Worm (Caenorhabditis elegans) whole organism, L1 larva: Measurements from ENCODE around the gene Y62E10A.24.

Experiments used
- C04F5.9 ChIP-seq: sonication (generic microtip); optimal IDR thresholded peaks from 2 replicates; lab custom pipeline; 2016; ENCODE audit warnings: missing genetic modification characterization, missing compliant biosample characterization
- ceh-82 ChIP-seq, 3 experiments: fragments of 150-350 bp in 1 of 3; sonication (generic microtip) in 2 of 3; optimal IDR thresholded peaks; 2 replicates each; lab custom pipeline; 2014 to 2017; ENCODE audit warnings: missing biosample characterization in 3 of 3, missing genetic modification characterization in 3 of 3
- ceh-90 ChIP-seq: sonication (generic microtip); optimal IDR thresholded peaks from 2 replicates; lab custom pipeline; 2016; ENCODE audit warnings: missing genetic modification characterization, missing compliant biosample characterization
- dsc-1 ChIP-seq: sonication (generic microtip); optimal IDR thresholded peaks from 2 replicates; lab custom pipeline; 2016; ENCODE audit warnings: mild to moderate bottlenecking, missing genetic modification characterization, missing compliant biosample characterization
- efl-1 ChIP-seq, 4 experiments: fragments of 150-350 bp; optimal IDR thresholded peaks in 3 of 4; peaks in 1 of 4; 1 replicate in 1 of 4; 2 replicates in 3 of 4; lab custom pipeline; 2014; ENCODE audit warnings: missing biosample characterization in 2 of 4, missing genetic modification characterization in 2 of 4, missing genetic modification reagents in 2 of 4
- egl-13 ChIP-seq: sonication (generic microtip); optimal IDR thresholded peaks from 2 replicates; lab custom pipeline; 2016; ENCODE audit warnings: missing genotype, missing genetic modification reagents, missing genetic modification characterization, missing compliant biosample characterization
- elt-2 ChIP-seq: sonication (generic microtip); optimal IDR thresholded peaks from 2 replicates; lab custom pipeline; 2016; ENCODE audit warnings: missing genetic modification characterization, mild to moderate bottlenecking, inconsistent platforms, missing compliant biosample characterization, missing genetic modification reagents
- elt-3 ChIP-seq, 6 experiments: fragments of 150-350 bp in 1 of 6; sonication (generic microtip); optimal IDR thresholded peaks; 2 replicates each; lab custom pipeline; 2017 to 2018; ENCODE audit warnings: missing biosample characterization in 6 of 6, missing genetic modification characterization in 6 of 6, inconsistent platforms in 1 of 6
- ets-5 ChIP-seq: fragments of 200-800 bp; sonication (Bioruptor generic); IDR thresholded peaks from 2 replicates; pipeline ENCODE4 v1.3.6; 2022; ENCODE audit warnings: missing genetic modification characterization, missing compliant biosample characterization
- fkh-10 ChIP-seq: sonication (generic microtip); optimal IDR thresholded peaks from 2 replicates; lab custom pipeline; 2017; ENCODE audit warnings: missing biosample characterization, missing genetic modification reagents, missing genetic modification characterization
- hlh-17 ChIP-seq: fragments of 200-800 bp; sonication (Bioruptor generic); optimal IDR thresholded peaks from 2 replicates; lab custom pipeline; 2018; ENCODE audit warnings: missing genetic modification characterization, mild to moderate bottlenecking, missing compliant biosample characterization, moderate library complexity, borderline replicate concordance
- isw-1 ChIP-seq: fragments of 200-800 bp; sonication (Bioruptor generic); IDR thresholded peaks from 2 replicates; pipeline ENCODE4 v1.3.6; 2022; ENCODE audit warnings: missing genetic modification characterization, missing compliant biosample characterization
- lin-13 ChIP-seq: fragments of 150-350 bp; optimal IDR thresholded peaks from 2 replicates; lab custom pipeline; 2014; ENCODE audit warnings: missing biosample characterization, missing genetic modification reagents, missing genetic modification characterization
- lin-15B ChIP-seq: fragments of 150-350 bp; sonication (generic microtip); optimal IDR thresholded peaks from 3 replicates; lab custom pipeline; 2014; ENCODE audit warnings: missing biosample characterization, missing genetic modification characterization
- lir-3 ChIP-seq: sonication (generic microtip); optimal IDR thresholded peaks from 2 replicates; lab custom pipeline; 2016; ENCODE audit warnings: mild to moderate bottlenecking, missing genetic modification characterization, moderate library complexity, missing compliant biosample characterization; ENCODE audit not compliant: poor library complexity
- lsy-2 ChIP-seq, 2 experiments: fragments of 150-350 bp; optimal IDR thresholded peaks; 2 replicates each; lab custom pipeline; 2014; ENCODE audit warnings: missing biosample characterization in 2 of 2, missing genetic modification characterization in 2 of 2
- mab-9 ChIP-seq: fragments of 200-800 bp; sonication (Bioruptor generic); IDR thresholded peaks from 2 replicates; pipeline ENCODE4 v1.3.6; 2022; ENCODE audit warnings: missing genetic modification reagents, missing genetic modification characterization, missing compliant biosample characterization
- mef-2 ChIP-seq: fragments of 150-350 bp; optimal IDR thresholded peaks from 2 replicates; lab custom pipeline; 2014; ENCODE audit warnings: missing biosample characterization, missing genetic modification characterization
- mep-1 ChIP-seq: fragments of 150-350 bp; optimal IDR thresholded peaks from 2 replicates; lab custom pipeline; 2014; ENCODE audit warnings: missing biosample characterization, missing genetic modification characterization
- nhr-11 ChIP-seq: fragments of 150-350 bp; optimal IDR thresholded peaks from 2 replicates; lab custom pipeline; 2014; ENCODE audit warnings: missing biosample characterization, missing genetic modification characterization
- nhr-12 ChIP-seq: sonication (generic microtip); optimal IDR thresholded peaks from 2 replicates; lab custom pipeline; 2017; ENCODE audit warnings: missing biosample characterization, missing genetic modification characterization
- nhr-19 ChIP-seq: fragments of 200-800 bp; sonication (Bioruptor generic); conservative IDR thresholded peaks from 2 replicates; pipeline ENCODE4 v1.3.6; 2022; ENCODE audit warnings: missing genetic modification characterization, missing compliant biosample characterization
- nhr-237 ChIP-seq: fragments of 150-350 bp; optimal IDR thresholded peaks from 2 replicates; lab custom pipeline; 2014; ENCODE audit warnings: missing biosample characterization, missing genetic modification characterization
- nhr-28 ChIP-seq: fragments of 150-350 bp; optimal IDR thresholded peaks from 2 replicates; lab custom pipeline; 2014; ENCODE audit warnings: missing biosample characterization, missing genetic modification characterization
- nhr-47 ChIP-seq: sonication (generic microtip); optimal IDR thresholded peaks from 2 replicates; lab custom pipeline; 2016; ENCODE audit warnings: mild to moderate bottlenecking, missing genetic modification characterization, moderate library complexity, missing compliant biosample characterization
- nhr-84 ChIP-seq: sonication (generic microtip); optimal IDR thresholded peaks from 2 replicates; lab custom pipeline; 2017; ENCODE audit warnings: missing biosample characterization, missing genetic modification characterization
- nhr-85 ChIP-seq: sonication (generic microtip); peaks from one replicate; lab custom pipeline; 2016; ENCODE audit warnings: missing genetic modification characterization, inconsistent platforms, missing compliant biosample characterization
- pag-3 ChIP-seq: sonication (generic microtip); optimal IDR thresholded peaks from 2 replicates; lab custom pipeline; 2017; ENCODE audit warnings: missing genetic modification characterization, mild to moderate bottlenecking, missing compliant biosample characterization, antibody characterized with exemption, borderline replicate concordance; ENCODE audit not compliant: insufficient read depth
- pax-3 ChIP-seq: fragments of 200-800 bp; sonication (Bioruptor generic); optimal IDR thresholded peaks from 2 replicates; lab custom pipeline; 2018; ENCODE audit warnings: mild to moderate bottlenecking, missing genetic modification characterization, moderate library complexity, missing compliant biosample characterization
- rnt-1 ChIP-seq: sonication (generic microtip); optimal IDR thresholded peaks from 2 replicates; lab custom pipeline; 2016; ENCODE audit warnings: mild to moderate bottlenecking, missing genetic modification characterization, moderate library complexity, missing compliant biosample characterization
- skn-1 ChIP-seq: fragments of 150-350 bp; optimal IDR thresholded peaks from 2 replicates; lab custom pipeline; 2014; ENCODE audit warnings: missing biosample characterization, missing genetic modification characterization
- snpc-4 ChIP-seq: fragments of 150-350 bp; optimal IDR thresholded peaks from 2 replicates; lab custom pipeline; 2014; ENCODE audit warnings: missing biosample characterization, missing genetic modification characterization
- sox-4 ChIP-seq: sonication (generic microtip); optimal IDR thresholded peaks from 2 replicates; lab custom pipeline; 2016; ENCODE audit warnings: missing genetic modification characterization, missing compliant biosample characterization
- swsn-7 ChIP-seq: sonication (generic microtip); optimal IDR thresholded peaks from 2 replicates; lab custom pipeline; 2016; ENCODE audit warnings: missing genetic modification characterization, missing compliant biosample characterization
- tlp-1 ChIP-seq: fragments of 150-350 bp; optimal IDR thresholded peaks from 2 replicates; lab custom pipeline; 2014; ENCODE audit warnings: missing biosample characterization, missing genetic modification characterization
- unc-62 ChIP-seq: fragments of 150-350 bp; optimal IDR thresholded peaks from 2 replicates; lab custom pipeline; 2014; ENCODE audit warnings: missing biosample characterization, missing genetic modification reagents, missing genetic modification characterization
- unc-98 ChIP-seq: fragments of 200-800 bp; sonication (Bioruptor generic); IDR thresholded peaks from 2 replicates; pipeline ENCODE4 v1.3.6; 2022; ENCODE audit warnings: missing genetic modification characterization, missing compliant biosample characterization
- zag-1 ChIP-seq: fragments of 150-350 bp; optimal IDR thresholded peaks from 2 replicates; lab custom pipeline; 2014; ENCODE audit warnings: missing biosample characterization, missing genetic modification characterization

The Y62E10A.24 gene

ce11 chrIV:13358488-13358887, 12.0 kb upstream of the Y62E10A.24 start, which contains the start of gene W02A2.8:
Gene W02A2.8 (minus strand): TSS chrIV:13358588.
- no peak for TF ChIP-seq ceh-90 (tag; lab: Kevin White, UChicago)
- TF ChIP-seq egl-13 (tag; lab: Kevin White, UChicago): no peak

DNA sequence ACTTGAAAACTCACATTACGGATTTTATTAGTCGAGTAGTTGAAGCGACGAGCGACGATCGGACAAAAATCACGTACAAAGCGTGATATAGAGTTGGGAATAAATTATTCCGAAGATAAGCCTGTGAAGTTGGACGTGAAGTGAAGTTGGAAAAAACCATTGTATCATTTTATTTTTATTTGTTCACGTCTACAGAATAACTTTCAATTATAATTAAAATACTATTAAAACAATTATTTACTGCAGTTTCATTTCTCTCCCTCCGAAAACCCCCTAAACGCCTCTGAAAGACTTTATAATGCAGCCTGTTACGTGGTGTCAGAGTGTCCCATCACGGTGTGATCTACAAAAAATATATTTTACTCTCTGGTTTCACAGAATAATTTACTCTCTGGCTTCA, 10.4 kb upstream of the Y62E10A.24 start, which contains the start of gene Y62E10A.3:
TSS of gene Y62E10A.3 (minus strand) at position 101 of the 400 bp plus-strand sequence.
- no peak for TF ChIP-seq swsn-7
- TF ChIP-seq mab-9: no peak
- TF ChIP-seq lin-13 (GFP tag; lab: Kevin White, UChicago): no peak
- no peak for TF ChIP-seq unc-62 (GFP tag; lab: Kevin White, UChicago)
- TF ChIP-seq nhr-19 (GFP tag; lab: Robert Waterston, UW): no peak
- TF ChIP-seq sox-4 (tag; lab: Kevin White, UChicago): no peak
- no peak for TF ChIP-seq mef-2 (tag; lab: Kevin White, UChicago)
- TF ChIP-seq nhr-12 (tag; lab: Kevin White, UChicago): no peak
- TF ChIP-seq pag-3 (tag; lab: Kevin White, UChicago): no peak

DNA sequence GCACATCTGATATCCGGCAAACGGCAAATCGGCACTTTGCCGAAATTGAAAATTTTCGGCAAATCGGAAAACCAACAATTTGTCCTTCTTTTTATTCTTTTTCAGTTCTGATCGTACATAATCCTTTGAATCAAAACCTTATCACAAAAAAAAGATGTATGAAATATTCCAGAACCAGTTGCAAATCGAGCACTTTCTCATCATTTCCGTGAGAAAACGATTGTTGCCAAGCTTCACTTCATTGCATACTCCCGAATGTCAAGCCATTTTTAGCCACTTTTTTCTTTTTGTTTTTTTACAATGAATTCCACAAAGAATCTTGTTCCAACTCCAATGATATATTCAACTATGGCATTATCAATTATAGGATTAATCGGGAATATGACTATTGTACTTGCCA, 5.6 kb upstream of the Y62E10A.24 start, which contains the start of gene srsx-25:
TSS of gene srsx-25 (plus strand) at position 301 of the 400 bp plus-strand sequence.
- no peak for TF ChIP-seq efl-1 (optimal IDR thresholded peaks at IDR 0.05; lab: Kevin White, UChicago)
- TF ChIP-seq efl-1 (GFP tag; optimal IDR thresholded peaks at IDR 0.05 in 1 of 2; lab: Kevin White, UChicago): no peak
- TF ChIP-seq hlh-17 (GFP tag; lab: Kevin White, UChicago): no peak
- TF ChIP-seq elt-3 (tag; optimal IDR thresholded peaks at IDR 0.05; lab: Kevin White, UChicago): no peak
- no peak for TF ChIP-seq tlp-1

DNA sequence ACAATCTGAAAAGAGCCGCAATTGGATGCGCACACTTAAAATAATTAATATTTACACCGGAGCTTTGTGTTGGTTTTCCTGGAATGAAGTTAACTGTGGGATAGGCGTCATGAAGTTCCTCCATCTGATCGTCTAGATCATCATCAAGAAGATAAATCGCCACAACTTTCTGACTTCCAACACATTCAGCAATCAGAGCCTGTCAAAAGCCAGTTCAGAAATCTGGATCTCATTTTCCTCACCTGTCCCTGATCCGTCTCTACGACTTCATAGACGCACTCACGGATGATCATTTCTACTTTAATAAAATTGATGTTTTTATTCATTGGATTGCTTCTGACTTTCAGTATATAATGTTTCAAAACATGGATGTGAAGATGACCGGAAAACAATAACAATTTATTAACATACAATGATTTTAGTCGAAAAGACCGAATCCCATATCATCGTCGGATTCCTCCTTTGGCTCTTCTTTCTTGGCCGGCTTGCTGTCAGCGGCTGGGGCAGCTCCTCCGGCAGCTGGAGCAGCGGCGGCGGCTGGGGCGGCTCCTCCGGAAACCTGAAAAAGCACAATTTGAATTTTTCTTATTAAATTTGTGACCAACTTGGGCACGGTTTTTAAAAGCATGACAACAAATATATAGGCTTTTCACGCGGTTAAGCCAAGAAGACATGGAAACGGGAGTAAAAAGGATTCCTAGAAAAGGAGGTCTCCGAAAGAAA, 1.2 kb upstream of the Y62E10A.24 start, which contains the start of gene agt-1:
TSS of gene agt-1 (minus strand) at position 293 of the 723 bp plus-strand sequence.
- no peak for TF ChIP-seq lir-3
- no peak for TF ChIP-seq elt-3 (tag; optimal IDR thresholded peaks at IDR 0.05; lab: Kevin White, UChicago)
- TF ChIP-seq lsy-2 (tag; optimal IDR thresholded peaks at IDR 0.05; lab: Kevin White, UChicago): peak in 1 of 2 experiments; percentile 19
- no peak for TF ChIP-seq efl-1 (optimal IDR thresholded peaks at IDR 0.05; lab: Kevin White, UChicago)
- TF ChIP-seq efl-1 (GFP tag; optimal IDR thresholded peaks at IDR 0.05 in 1 of 2; lab: Kevin White, UChicago): peak in 1 of 2 experiments; percentile 87
- TF ChIP-seq ceh-82 (tag; optimal IDR thresholded peaks at IDR 0.05; lab: Kevin White, UChicago): no peak
- TF ChIP-seq nhr-47: no peak

ce11 chrIV:13371699-13372098, 1.2 kb downstream of the Y62E10A.24 start, which contains the start of gene Y62E10A.6:
Gene Y62E10A.6 (plus strand): TSS chrIV:13371999.
- TF ChIP-seq C04F5.9 (tag; lab: Kevin White, UChicago) (no peak), pax-3 (no peak), snpc-4 (tag; lab: Kevin White, UChicago) (no peak), ceh-82 (tag; optimal IDR thresholded peaks at IDR 0.05; lab: Kevin White, UChicago) (no peak), ets-5 (GFP tag; lab: Robert Waterston, UW) (no peak), skn-1 (tag; lab: Kevin White, UChicago) (no peak)

DNA sequence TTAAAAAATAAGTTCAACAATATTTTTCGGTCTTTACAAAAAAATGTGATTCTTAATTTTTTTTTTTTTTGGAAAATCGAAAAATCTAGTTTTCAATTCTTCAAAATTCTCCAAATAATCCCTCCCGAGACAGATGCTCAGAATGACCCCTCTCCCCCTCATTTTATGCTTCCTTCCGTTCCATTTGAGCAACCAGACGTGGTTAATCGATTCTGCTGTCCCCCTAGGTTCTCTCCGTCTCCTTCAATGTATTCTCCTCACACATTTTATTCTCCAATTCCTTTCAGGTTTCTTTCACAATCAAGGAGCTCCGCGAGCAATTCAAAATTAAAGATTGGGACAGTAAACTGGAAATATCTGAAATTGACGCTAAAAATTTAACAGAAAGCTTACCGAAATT, 4.4 kb downstream of the Y62E10A.24 start:
- no peak for TF ChIP-seq dsc-1 (tag; lab: Kevin White, UChicago)
- no peak for TF ChIP-seq lin-15B (tag; lab: Kevin White, UChicago)
- TF ChIP-seq mep-1: no peak
- TF ChIP-seq nhr-28 (tag; lab: Kevin White, UChicago): no peak
- no peak for TF ChIP-seq lin-13 (GFP tag; lab: Kevin White, UChicago)
- TF ChIP-seq elt-2: no peak
- TF ChIP-seq nhr-237: no peak
- no peak for TF ChIP-seq rnt-1 (tag; lab: Kevin White, UChicago)
- no peak for TF ChIP-seq nhr-84 (tag; lab: Kevin White, UChicago)
- no peak for TF ChIP-seq nhr-11 (tag; lab: Kevin White, UChicago)
- TF ChIP-seq fkh-10: no peak
- TF ChIP-seq sox-4 (tag; lab: Kevin White, UChicago): no peak
- no peak for TF ChIP-seq nhr-85
- TF ChIP-seq nhr-19 (GFP tag; lab: Robert Waterston, UW): no peak
- TF ChIP-seq unc-98 (GFP tag; lab: Robert Waterston, UW): no peak
- no peak for TF ChIP-seq isw-1
- no peak for TF ChIP-seq zag-1 (tag; lab: Kevin White, UChicago)
- TF ChIP-seq, all 84 proteins: peak for 0
